Fruit fly (Drosophila melanogaster) whole organism, prepupa: ENCODE data around the gene CG1835.

Source experiments
- CG11762 ChIP-seq: fragments of 200-800 bp; sonication (Bioruptor generic); optimal IDR thresholded peaks from 3 replicates; lab custom pipeline; 2016; ENCODE audit warnings: missing biosample characterization, missing genetic modification characterization; ENCODE audit not compliant: insufficient read depth
- CG3032 ChIP-seq: fragments of 200-800 bp; optimal IDR thresholded peaks from 2 replicates; lab custom pipeline; 2019; ENCODE audit warnings: missing biosample characterization, mild to moderate bottlenecking, missing genetic modification characterization, moderate library complexity
- CG6808 ChIP-seq: fragments of 200-800 bp; sonication (Bioruptor generic); optimal IDR thresholded peaks from 3 replicates; lab custom pipeline; 2017; ENCODE audit warnings: missing biosample characterization, missing genetic modification characterization, mild to moderate bottlenecking, moderate library complexity, missing genetic modification reagents
- Hr38 ChIP-seq: sonication (Bioruptor generic); optimal IDR thresholded peaks from 2 replicates; lab custom pipeline; 2016; ENCODE audit warnings: missing biosample characterization, missing genetic modification characterization
- Lpt ChIP-seq: fragments of 200-800 bp; sonication (Bioruptor generic); optimal IDR thresholded peaks from 3 replicates; lab custom pipeline; 2016; ENCODE audit warnings: missing biosample characterization, missing genetic modification characterization
- OdsH ChIP-seq: fragments of 200-800 bp; sonication (Bioruptor generic); optimal IDR thresholded peaks from 3 replicates; lab custom pipeline; 2016; ENCODE audit warnings: missing biosample characterization, missing genetic modification characterization
- eg ChIP-seq: fragments of 200-800 bp; sonication (Bioruptor generic); IDR thresholded peaks from 3 replicates; pipeline ENCODE4 v1.3.6; 2022; ENCODE audit warnings: missing biosample characterization, missing genetic modification characterization
- esn ChIP-seq: fragments of 200-800 bp; sonication (Bioruptor generic); optimal IDR thresholded peaks from 2 replicates; lab custom pipeline; 2016; ENCODE audit warnings: missing biosample characterization, mild to moderate bottlenecking, missing genetic modification characterization, moderate library complexity
- pdm3 ChIP-seq: fragments of 200-800 bp; sonication (Bioruptor generic); optimal IDR thresholded peaks from 3 replicates; lab custom pipeline; 2016; ENCODE audit warnings: missing biosample characterization, missing genetic modification characterization
- vri ChIP-seq: fragments of 200-800 bp; sonication (Bioruptor generic); optimal IDR thresholded peaks from 3 replicates; lab custom pipeline; 2016; ENCODE audit warnings: missing biosample characterization, mild to moderate bottlenecking, missing genetic modification characterization

dm6 chrX:20646223-20646622 is 15.5 kb upstream of the CG1835 start:
- TF ChIP-seq eg (GFP tag; lab: Robert Waterston, UW) (no peak), CG6808 (GFP tag; lab: Kevin White, UChicago) (no peak), Hr38 (GFP tag; lab: Kevin White, UChicago) (no peak), CG11762 (GFP tag; lab: Kevin White, UChicago) (no peak), Lpt (GFP tag; lab: Kevin White, UChicago) (no peak), vri (GFP tag; lab: Kevin White, UChicago) (no peak), pdm3 (GFP tag; lab: Kevin White, UChicago) (no peak), esn (no peak), OdsH (GFP tag; lab: Kevin White, UChicago) (no peak), CG3032 (tag; lab: Kevin White, UChicago) (no peak)
